4 fruit fly cellular contexts compared by ENCODE assay signal in the genomic region with DNA sequence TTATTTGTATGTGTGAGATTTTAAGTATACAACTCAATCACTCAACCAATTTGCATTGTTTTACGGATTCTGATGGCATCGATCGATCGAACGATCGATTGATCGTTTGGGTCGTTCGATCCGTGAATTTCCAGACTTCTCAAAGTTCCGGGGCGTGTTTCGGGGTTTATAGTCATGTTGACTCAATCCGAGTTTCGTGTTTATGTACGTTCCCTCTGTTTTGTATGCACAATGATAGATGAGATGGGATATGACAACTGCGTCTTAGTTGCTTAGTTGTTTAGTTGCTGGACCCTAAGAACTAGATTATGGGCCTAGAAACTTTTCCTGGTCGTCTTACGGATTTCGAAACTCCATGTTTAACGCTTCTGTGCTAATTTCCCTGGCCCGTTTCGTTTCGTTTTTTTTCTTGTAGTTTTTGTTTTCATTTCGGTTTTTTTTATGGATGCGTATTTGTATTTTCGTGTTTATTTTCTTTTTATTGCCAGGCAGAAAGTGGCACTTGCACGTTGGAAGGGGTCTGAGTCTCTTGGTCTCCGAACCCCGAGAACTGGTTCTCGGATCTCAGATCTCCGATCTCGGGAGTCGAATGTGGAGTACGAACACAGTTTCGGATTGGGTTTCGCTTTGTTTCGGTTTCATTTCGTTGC.
TF ChIP-seq lines count a peak whose summit lies in the region.

No protein-coding gene starts in this region.

- no peak for TF ChIP-seq CTCF in whole organism, embryonic (GFP tag; optimal IDR thresholded peaks at IDR 0.05; lab: Kevin White, UChicago)

TF ChIP-seq in whole organism, embryonic, 481 proteins besides CTCF, POLR2A, EP300 and RAD21 (continues in another document):
- TF ChIP-seq CG2199 (GFP tag; IDR thresholded peaks at IDR 0.05; lab: Robert Waterston, UW): no peak
- TF ChIP-seq CG15601 (tag; optimal IDR thresholded peaks at IDR 0.05; lab: Kevin White, UChicago): peak; percentile 20
- no peak for TF ChIP-seq CG7987 (GFP tag; optimal IDR thresholded peaks at IDR 0.05; lab: Kevin White, UChicago)
- TF ChIP-seq Usf (GFP tag; optimal IDR thresholded peaks at IDR 0.05; lab: Kevin White, UChicago): no peak
- peak; percentile 36 for TF ChIP-seq CG8290 (GFP tag; optimal IDR thresholded peaks at IDR 0.05; lab: Kevin White, UChicago)
- no peak for TF ChIP-seq CG8290 (tag; optimal IDR thresholded peaks at IDR 0.05; lab: Kevin White, UChicago)
- no peak for TF ChIP-seq CG15479 (GFP tag; optimal IDR thresholded peaks at IDR 0.05; lab: Kevin White, UChicago)
- peak; percentile 53 for TF ChIP-seq kni (GFP tag; optimal IDR thresholded peaks at IDR 0.05; lab: Kevin White, UChicago)
- TF ChIP-seq otp (GFP tag; IDR thresholded peaks at IDR 0.05; lab: Robert Waterston, UW): 0 out of 3 replicates have a peak, but pooled peaks have one; percentile 55
- TF ChIP-seq sens (GFP tag; lab: Kevin White, UChicago): peak; percentile 73
- peak; percentile 87 for TF ChIP-seq nom (GFP tag; optimal IDR thresholded peaks at IDR 0.05; lab: Kevin White, UChicago)
- no peak for TF ChIP-seq CG16863 (GFP tag; optimal IDR thresholded peaks at IDR 0.05; lab: Kevin White, UChicago)
- peak; percentile 44 for TF ChIP-seq Deaf1 (tag; optimal IDR thresholded peaks at IDR 0.05; lab: Kevin White, UChicago)
- no peak for TF ChIP-seq btn (GFP tag; optimal IDR thresholded peaks at IDR 0.05; lab: Kevin White, UChicago)
- peak; percentile 8 for TF ChIP-seq Med (GFP tag; lab: Kevin White, UChicago)
- TF ChIP-seq CG12769 (tag; optimal IDR thresholded peaks at IDR 0.05; lab: Kevin White, UChicago): no peak
- TF ChIP-seq Blimp-1 (GFP tag; optimal IDR thresholded peaks at IDR 0.05; lab: Kevin White, UChicago): peak; percentile 53
- TF ChIP-seq Vsx1 (GFP tag; optimal IDR thresholded peaks at IDR 0.05; lab: Kevin White, UChicago): no peak
- peak; percentile 41; the same call in 1 of the 2 replicates for TF ChIP-seq Xrp1 (GFP tag; IDR thresholded peaks at IDR 0.05; lab: Robert Waterston, UW)
- TF ChIP-seq zen2 (GFP tag; IDR thresholded peaks at IDR 0.05; lab: Robert Waterston, UW; ENCODE audit: partially characterized antibody): no peak
- TF ChIP-seq ATbp (GFP tag; optimal IDR thresholded peaks at IDR 0.05; lab: Kevin White, UChicago): peak; percentile 16

TF ChIP-seq in whole organism, prepupa, 60 proteins besides CTCF, POLR2A, EP300 and RAD21 (continues in another document):
- TF ChIP-seq CG4318 (GFP tag; optimal IDR thresholded peaks at IDR 0.05; lab: Kevin White, UChicago) (no peak), cyc (GFP tag; optimal IDR thresholded peaks at IDR 0.05; lab: Kevin White, UChicago) (no peak), CG1621 (tag; optimal IDR thresholded peaks at IDR 0.05; lab: Kevin White, UChicago) (peak; percentile 35), Hr39 (GFP tag; optimal IDR thresholded peaks at IDR 0.05; lab: Kevin White, UChicago) (no peak), fd85E (GFP tag; optimal IDR thresholded peaks at IDR 0.05; lab: Kevin White, UChicago) (no peak), Sox14 (GFP tag; optimal IDR thresholded peaks at IDR 0.05; lab: Kevin White, UChicago) (no peak), fd59A (GFP tag; optimal IDR thresholded peaks at IDR 0.05; lab: Kevin White, UChicago) (no peak), salr (GFP tag; optimal IDR thresholded peaks at IDR 0.05; lab: Kevin White, UChicago) (no peak), Smox (GFP tag; optimal IDR thresholded peaks at IDR 0.05; lab: Kevin White, UChicago) (no peak), CG8119 (GFP tag; IDR thresholded peaks at IDR 0.05; lab: Robert Waterston, UW) (no peak), Gug (GFP tag; IDR thresholded peaks at IDR 0.05; lab: Robert Waterston, UW) (no peak), fkh (GFP tag; optimal IDR thresholded peaks at IDR 0.05; lab: Kevin White, UChicago) (peak; percentile 70), CG8319 (GFP tag; optimal IDR thresholded peaks at IDR 0.05; lab: Kevin White, UChicago) (no peak), ss (GFP tag; optimal IDR thresholded peaks at IDR 0.05; lab: Kevin White, UChicago) (peak; percentile 72 to 74), CG32006 (GFP tag; optimal IDR thresholded peaks at IDR 0.05; lab: Kevin White, UChicago) (no peak), Sox102F (GFP tag; optimal IDR thresholded peaks at IDR 0.05; lab: Kevin White, UChicago) (no peak), pdm3 (GFP tag; optimal IDR thresholded peaks at IDR 0.05; lab: Kevin White, UChicago) (no peak), CG11902 (GFP tag; optimal IDR thresholded peaks at IDR 0.05; lab: Kevin White, UChicago) (no peak), CG11294 (GFP tag; IDR thresholded peaks at IDR 0.05; lab: Robert Waterston, UW) (no peak), vri (GFP tag; optimal IDR thresholded peaks at IDR 0.05; lab: Kevin White, UChicago) (no peak), CG34406 (GFP tag; optimal IDR thresholded peaks at IDR 0.05; lab: Kevin White, UChicago) (no peak), CG7368 (GFP tag; optimal IDR thresholded peaks at IDR 0.05; lab: Kevin White, UChicago) (no peak), CG3032 (tag; optimal IDR thresholded peaks at IDR 0.05; lab: Kevin White, UChicago) (no peak)

TF ChIP-seq in whole organism, pupa, 21 proteins besides CTCF, POLR2A, EP300 and RAD21:
- peak; percentile 73 for TF ChIP-seq gl (tag; optimal IDR thresholded peaks at IDR 0.05; lab: Kevin White, UChicago)
- peak; percentile 44 for TF ChIP-seq CG8159 (tag; optimal IDR thresholded peaks at IDR 0.05; lab: Kevin White, UChicago)
- no peak for TF ChIP-seq CG12605 (GFP tag; IDR thresholded peaks at IDR 0.05; lab: Robert Waterston, UW)
- no peak for TF ChIP-seq Snoo (tag; optimal IDR thresholded peaks at IDR 0.05; lab: Kevin White, UChicago)
- peak; percentile 21 for TF ChIP-seq Pif1A (GFP tag; optimal IDR thresholded peaks at IDR 0.05; lab: Kevin White, UChicago)
- peak; percentile 1 for TF ChIP-seq Pif1B (GFP tag; optimal IDR thresholded peaks at IDR 0.05; lab: Kevin White, UChicago)
- no peak for TF ChIP-seq rn (GFP tag; IDR thresholded peaks at IDR 0.05; lab: Robert Waterston, UW)
- peak; percentile 60 for TF ChIP-seq CG13204 (GFP tag; optimal IDR thresholded peaks at IDR 0.05; lab: Kevin White, UChicago)
- TF ChIP-seq CG4496 (GFP tag; IDR thresholded peaks at IDR 0.05; lab: Robert Waterston, UW): no peak
- no peak for TF ChIP-seq CG14655 (GFP tag; optimal IDR thresholded peaks at IDR 0.05; lab: Kevin White, UChicago)
- TF ChIP-seq EcR (GFP tag; optimal IDR thresholded peaks at IDR 0.05; lab: Kevin White, UChicago): peak; percentile 72
- no peak for TF ChIP-seq CG10348 (GFP tag; IDR thresholded peaks at IDR 0.05; lab: Robert Waterston, UW)
- TF ChIP-seq D1 (tag; optimal IDR thresholded peaks at IDR 0.05; lab: Kevin White, UChicago): no peak
- TF ChIP-seq CG9948 (tag; optimal IDR thresholded peaks at IDR 0.05; lab: Kevin White, UChicago): peak; percentile 5
- TF ChIP-seq CG32121 (GFP tag; IDR thresholded peaks at IDR 0.05; lab: Robert Waterston, UW): no peak
- peak; percentile 30 for TF ChIP-seq CG17806 (tag; optimal IDR thresholded peaks at IDR 0.05; lab: Kevin White, UChicago)
- TF ChIP-seq Ets98B (GFP tag; IDR thresholded peaks at IDR 0.05; lab: Robert Waterston, UW): no peak
- no peak for TF ChIP-seq CG8301 (tag; optimal IDR thresholded peaks at IDR 0.05; lab: Kevin White, UChicago)
- TF ChIP-seq fd96Ca (GFP tag; IDR thresholded peaks at IDR 0.05; lab: Robert Waterston, UW): no peak
- TF ChIP-seq CG34367 (tag; optimal IDR thresholded peaks at IDR 0.05; lab: Kevin White, UChicago): peak; percentile 48
- peak; percentile 46 for TF ChIP-seq CG15710 (tag; optimal IDR thresholded peaks at IDR 0.05; lab: Kevin White, UChicago)

TF ChIP-seq in whole organism, wandering third instar larva, 38 proteins besides CTCF, POLR2A, EP300 and RAD21:
- TF ChIP-seq Sp1 (GFP tag; optimal IDR thresholded peaks at IDR 0.05; lab: Kevin White, UChicago) (peak; percentile 16), Dfd (GFP tag; optimal IDR thresholded peaks at IDR 0.05; lab: Kevin White, UChicago) (no peak), Hr78 (GFP tag; optimal IDR thresholded peaks at IDR 0.05; lab: Kevin White, UChicago) (no peak), psq (GFP tag; optimal IDR thresholded peaks at IDR 0.05; lab: Kevin White, UChicago) (peak; percentile 12), tai (GFP tag; optimal IDR thresholded peaks at IDR 0.05; lab: Kevin White, UChicago) (no peak), jim (GFP tag; optimal IDR thresholded peaks at IDR 0.05; lab: Kevin White, UChicago) (no peak), Vsx2 (GFP tag; optimal IDR thresholded peaks at IDR 0.05; lab: Kevin White, UChicago; ENCODE audit: partially characterized antibody) (peak; percentile 15)
